Worm (Caenorhabditis elegans): Measurements from ENCODE around the gene srz-48.

Gene srz-48

ce11 chrV:17460061-17460460, at the start of gene srz-48:
TSS of gene srz-48 (minus strand) at chrV:17460161.
- TF ChIP-seq ref-1 (GFP tag; conservative IDR thresholded peaks at IDR 0.05) (no peak), ztf-23 (GFP tag; IDR thresholded peaks at IDR 0.05) (no peak), flt-1 (GFP tag; IDR thresholded peaks at IDR 0.05) (no peak), tab-1 (GFP tag; IDR thresholded peaks at IDR 0.05) (no peak), med-1 (GFP tag; optimal IDR thresholded peaks at IDR 0.05; ENCODE audit: insufficient read depth) (no peak), klf-2 (GFP tag; conservative IDR thresholded peaks at IDR 0.05) (no peak), T22C8.4 (GFP tag; IDR thresholded peaks at IDR 0.05) (no peak), ztf-29 (GFP tag; IDR thresholded peaks at IDR 0.05) (no peak), cog-1 (tag; optimal IDR thresholded peaks at IDR 0.05) (no peak)

- no peak for TF ChIP-seq cog-1 (tag; optimal IDR thresholded peaks at IDR 0.05)
- no peak for TF ChIP-seq tab-1 (GFP tag; IDR thresholded peaks at IDR 0.05)
- TF ChIP-seq ztf-29 (GFP tag; IDR thresholded peaks at IDR 0.05), result no peak
- TF ChIP-seq T22C8.4 (GFP tag; IDR thresholded peaks at IDR 0.05), result no peak
- TF ChIP-seq med-1 (GFP tag; optimal IDR thresholded peaks at IDR 0.05; ENCODE audit: insufficient read depth), result no peak
- no peak for TF ChIP-seq ztf-23 (GFP tag; IDR thresholded peaks at IDR 0.05)
- TF ChIP-seq klf-2 (GFP tag; conservative IDR thresholded peaks at IDR 0.05), result no peak
- no peak for TF ChIP-seq ref-1 (GFP tag; conservative IDR thresholded peaks at IDR 0.05)
- no peak for TF ChIP-seq flt-1 (GFP tag; IDR thresholded peaks at IDR 0.05)
These were observed 48.5 kb upstream of the srz-48 start, which contains the start of gene srw-32 for ce11 chrV:17508493-17508892. TSS of gene srw-32 (plus strand) at chrV:17508793.

- no peak for TF ChIP-seq med-1 (GFP tag; optimal IDR thresholded peaks at IDR 0.05; ENCODE audit: insufficient read depth)
- no peak for TF ChIP-seq cog-1 (tag; optimal IDR thresholded peaks at IDR 0.05)
- TF ChIP-seq ztf-29 (GFP tag; IDR thresholded peaks at IDR 0.05), result no peak
- TF ChIP-seq ref-1 (GFP tag; conservative IDR thresholded peaks at IDR 0.05), result no peak
- TF ChIP-seq klf-2 (GFP tag; conservative IDR thresholded peaks at IDR 0.05), result no peak
- no peak for TF ChIP-seq flt-1 (GFP tag; IDR thresholded peaks at IDR 0.05)
- no peak for TF ChIP-seq tab-1 (GFP tag; IDR thresholded peaks at IDR 0.05)
- TF ChIP-seq ztf-23 (GFP tag; IDR thresholded peaks at IDR 0.05), result no peak
- TF ChIP-seq T22C8.4 (GFP tag; IDR thresholded peaks at IDR 0.05), result no peak
These were observed 46.3 kb upstream of the srz-48 start, which contains the start of gene srw-31 for ce11 chrV:17506289-17506688. TSS of gene srw-31 (plus strand) at chrV:17506589.

- TF ChIP-seq T22C8.4 (GFP tag; IDR thresholded peaks at IDR 0.05) (no peak), med-1 (GFP tag; optimal IDR thresholded peaks at IDR 0.05; ENCODE audit: insufficient read depth) (no peak), ref-1 (GFP tag; conservative IDR thresholded peaks at IDR 0.05) (no peak), klf-2 (GFP tag; conservative IDR thresholded peaks at IDR 0.05) (no peak), tab-1 (GFP tag; IDR thresholded peaks at IDR 0.05) (no peak), cog-1 (tag; optimal IDR thresholded peaks at IDR 0.05) (no peak), ztf-29 (GFP tag; IDR thresholded peaks at IDR 0.05) (no peak), flt-1 (GFP tag; IDR thresholded peaks at IDR 0.05) (no peak), ztf-23 (GFP tag; IDR thresholded peaks at IDR 0.05) (no peak)
These were observed 40.1 kb upstream of the srz-48 start for ce11 chrV:17500055-17500454.

- TF ChIP-seq med-1 (GFP tag; optimal IDR thresholded peaks at IDR 0.05; ENCODE audit: insufficient read depth), result no peak
- TF ChIP-seq T22C8.4 (GFP tag; IDR thresholded peaks at IDR 0.05), result no peak
- no peak for TF ChIP-seq klf-2 (GFP tag; conservative IDR thresholded peaks at IDR 0.05)
- TF ChIP-seq ref-1 (GFP tag; conservative IDR thresholded peaks at IDR 0.05), result no peak
- no peak for TF ChIP-seq ztf-23 (GFP tag; IDR thresholded peaks at IDR 0.05)
- no peak for TF ChIP-seq tab-1 (GFP tag; IDR thresholded peaks at IDR 0.05)
- TF ChIP-seq cog-1 (tag; optimal IDR thresholded peaks at IDR 0.05), result no peak
- no peak for TF ChIP-seq ztf-29 (GFP tag; IDR thresholded peaks at IDR 0.05)
- no peak for TF ChIP-seq flt-1 (GFP tag; IDR thresholded peaks at IDR 0.05)
These were observed 36.1 kb upstream of the srz-48 start, which contains the start of gene srh-118 for ce11 chrV:17496071-17496470. TSS of gene srh-118 (minus strand) at chrV:17496171.

ce11 chrV:17493732-17494131, 33.8 kb upstream of the srz-48 start, which contains the start of gene fbxa-102:
TSS of gene fbxa-102 (minus strand) at chrV:17493832.
- no peak for TF ChIP-seq T22C8.4 (GFP tag; IDR thresholded peaks at IDR 0.05)
- TF ChIP-seq ref-1 (GFP tag; conservative IDR thresholded peaks at IDR 0.05), result no peak
- TF ChIP-seq med-1 (GFP tag; optimal IDR thresholded peaks at IDR 0.05; ENCODE audit: insufficient read depth), result no peak
- TF ChIP-seq klf-2 (GFP tag; conservative IDR thresholded peaks at IDR 0.05), result no peak
- no peak for TF ChIP-seq flt-1 (GFP tag; IDR thresholded peaks at IDR 0.05)
- no peak for TF ChIP-seq cog-1 (tag; optimal IDR thresholded peaks at IDR 0.05)
- TF ChIP-seq ztf-29 (GFP tag; IDR thresholded peaks at IDR 0.05), result no peak

- TF ChIP-seq cog-1 (tag; optimal IDR thresholded peaks at IDR 0.05) (no peak), klf-2 (GFP tag; conservative IDR thresholded peaks at IDR 0.05) (no peak), med-1 (GFP tag; optimal IDR thresholded peaks at IDR 0.05; ENCODE audit: insufficient read depth) (no peak), tab-1 (GFP tag; IDR thresholded peaks at IDR 0.05) (no peak), flt-1 (GFP tag; IDR thresholded peaks at IDR 0.05) (no peak), ztf-23 (GFP tag; IDR thresholded peaks at IDR 0.05) (no peak), ztf-29 (GFP tag; IDR thresholded peaks at IDR 0.05) (no peak), ref-1 (GFP tag; conservative IDR thresholded peaks at IDR 0.05) (no peak), T22C8.4 (GFP tag; IDR thresholded peaks at IDR 0.05) (no peak)
These were observed 26.1 kb upstream of the srz-48 start, which contains the start of gene scl-24 for ce11 chrV:17486034-17486433. TSS of gene scl-24 (plus strand) at chrV:17486334.

- no peak for TF ChIP-seq tab-1 (GFP tag; IDR thresholded peaks at IDR 0.05)
- TF ChIP-seq flt-1 (GFP tag; IDR thresholded peaks at IDR 0.05), result no peak
- TF ChIP-seq ztf-23 (GFP tag; IDR thresholded peaks at IDR 0.05), result no peak
- no peak for TF ChIP-seq klf-2 (GFP tag; conservative IDR thresholded peaks at IDR 0.05)
- TF ChIP-seq ref-1 (GFP tag; conservative IDR thresholded peaks at IDR 0.05), result no peak
- no peak for TF ChIP-seq med-1 (GFP tag; optimal IDR thresholded peaks at IDR 0.05; ENCODE audit: insufficient read depth)
These were observed 25.1 kb upstream of the srz-48 start, which contains the start of gene srh-111 for ce11 chrV:17485078-17485477. TSS of gene srh-111 (minus strand) at chrV:17485178.

- no peak for TF ChIP-seq ref-1 (GFP tag; conservative IDR thresholded peaks at IDR 0.05)
- no peak for TF ChIP-seq cog-1 (tag; optimal IDR thresholded peaks at IDR 0.05)
- TF ChIP-seq med-1 (GFP tag; optimal IDR thresholded peaks at IDR 0.05; ENCODE audit: insufficient read depth), result no peak
- TF ChIP-seq ztf-23 (GFP tag; IDR thresholded peaks at IDR 0.05), result no peak
- no peak for TF ChIP-seq tab-1 (GFP tag; IDR thresholded peaks at IDR 0.05)
- TF ChIP-seq flt-1 (GFP tag; IDR thresholded peaks at IDR 0.05), result no peak
- TF ChIP-seq klf-2 (GFP tag; conservative IDR thresholded peaks at IDR 0.05), result no peak
- no peak for TF ChIP-seq ztf-29 (GFP tag; IDR thresholded peaks at IDR 0.05)
- no peak for TF ChIP-seq T22C8.4 (GFP tag; IDR thresholded peaks at IDR 0.05)
These were observed 16.5 kb upstream of the srz-48 start, which contains the start of gene srbc-61 for ce11 chrV:17476490-17476889. TSS of gene srbc-61 (plus strand) at chrV:17476790.
